Worm (Caenorhabditis elegans): ENCODE data around the gene F32D8.3.

DNA sequence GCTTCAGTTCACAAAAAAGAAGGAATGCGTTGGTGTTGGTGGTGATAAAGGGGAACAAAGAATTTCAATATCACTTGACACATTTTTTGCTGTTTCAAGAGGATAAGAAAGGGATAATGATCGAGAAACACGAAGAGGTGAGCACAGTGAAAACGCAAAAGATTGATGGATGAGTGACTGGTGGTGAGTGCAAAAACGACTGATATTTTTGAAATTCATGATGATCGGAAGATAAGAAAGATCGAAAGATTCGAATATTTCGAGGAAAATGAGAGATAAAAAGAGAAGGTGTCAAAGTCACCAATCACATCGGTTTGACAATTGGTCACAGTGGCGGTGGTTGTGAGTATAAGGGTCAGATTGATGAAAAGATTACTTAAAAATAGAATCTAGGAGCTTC is 29.3 kb downstream of the F32D8.3 start:
- TF ChIP-seq W03F9.2 (tag; optimal IDR thresholded peaks at IDR 0.05), result no peak
- TF ChIP-seq him-1 (tag; optimal IDR thresholded peaks at IDR 0.05), result no peak
- no peak for TF ChIP-seq dao-5 (tag; optimal IDR thresholded peaks at IDR 0.05)
